Fruit fly (Drosophila melanogaster): ENCODE results near the gene Smyd4-2.

Smyd4-2 gene

dm6 chr3L:12408513-12409320 lies 7.0 kb upstream of the Smyd4-2 start (continued):
- TF ChIP-seq GATAe (GFP tag; conservative IDR thresholded peaks at IDR 0.05) (no peak; the same call in 1 of the 2 replicates), CG30403 (GFP tag; optimal IDR thresholded peaks at IDR 0.05) (peak; percentile 26), ken (GFP tag; IDR thresholded peaks at IDR 0.05) (peak; percentile 31; the same call in 1 of the 3 replicates), dati (GFP tag; IDR thresholded peaks at IDR 0.05) (no peak), CG15073 (GFP tag; optimal IDR thresholded peaks at IDR 0.05) (no peak), CG7372 (GFP tag; IDR thresholded peaks at IDR 0.05) (no peak), CG6689 (GFP tag; IDR thresholded peaks at IDR 0.05) (no peak), bigmax (GFP tag; optimal IDR thresholded peaks at IDR 0.05) (peak; percentile 30), CG6765 (GFP tag; optimal IDR thresholded peaks at IDR 0.05) (peak; percentile 8), CG7987 (GFP tag; optimal IDR thresholded peaks at IDR 0.05) (peak; percentile 54), CG2202 (tag; optimal IDR thresholded peaks at IDR 0.05) (no peak), CG7928 (GFP tag; optimal IDR thresholded peaks at IDR 0.05) (no peak), vvl (GFP tag; IDR thresholded peaks at IDR 0.05) (peak; percentile 64), CG11504 (tag; optimal IDR thresholded peaks at IDR 0.05) (no peak), CG2678 (tag; optimal IDR thresholded peaks at IDR 0.05) (peak; percentile 61), hbn (GFP tag; IDR thresholded peaks at IDR 0.05; ENCODE audit: partially characterized antibody) (no peak), Hsf (GFP tag; optimal IDR thresholded peaks at IDR 0.05) (no peak), ssp (GFP tag; IDR thresholded peaks at IDR 0.05) (no peak), zfh2 (GFP tag; optimal IDR thresholded peaks at IDR 0.05) (peak; percentile 32), danr (GFP tag; IDR thresholded peaks at IDR 0.05) (no peak), run (tag; optimal IDR thresholded peaks at IDR 0.05) (no peak), cwo (GFP tag; optimal IDR thresholded peaks at IDR 0.05) (peak; percentile 84), CG18262 (tag; optimal IDR thresholded peaks at IDR 0.05) (no peak), MBD-R2 (GFP tag; IDR thresholded peaks at IDR 0.05) (0 out of 2 replicates have a peak, but pooled peaks have one; percentile 27), Elba2 (GFP tag; optimal IDR thresholded peaks at IDR 0.05) (no peak), grau (tag; optimal IDR thresholded peaks at IDR 0.05) (peak; percentile 22), CG3838 (GFP tag; optimal IDR thresholded peaks at IDR 0.05) (no peak), CG12155 (GFP tag; optimal IDR thresholded peaks at IDR 0.05) (peak; percentile 16), TFAM (GFP tag; optimal IDR thresholded peaks at IDR 0.05) (no peak), ap (GFP tag; IDR thresholded peaks at IDR 0.05) (0 out of 2 replicates have a peak, but pooled peaks have one; percentile 18), ham (GFP tag; IDR thresholded peaks at IDR 0.05) (no peak), bbx (GFP tag; IDR thresholded peaks at IDR 0.05; ENCODE audit: partially characterized antibody) (peak; percentile 66; the same call in 1 of the 2 replicates), CG11560 (tag; IDR thresholded peaks at IDR 0.05) (no peak), YL-1 (GFP tag; optimal IDR thresholded peaks at IDR 0.05) (no peak), HLH4C (GFP tag; IDR thresholded peaks at IDR 0.05; ENCODE audit: partially characterized antibody) (peak; percentile 40; the same call in 1 of the 3 replicates), CG10366 (GFP tag; IDR thresholded peaks at IDR 0.05) (peak; percentile 47; the same call in 1 of the 2 replicates), CG3163 (GFP tag; optimal IDR thresholded peaks at IDR 0.05) (peak; percentile 38), toy (GFP tag; IDR thresholded peaks at IDR 0.05) (no peak), CG2199 (GFP tag; IDR thresholded peaks at IDR 0.05) (no peak), cas (GFP tag; IDR thresholded peaks at IDR 0.05) (no peak), vfl (GFP tag; optimal IDR thresholded peaks at IDR 0.05) (no peak), D19A (tag; optimal IDR thresholded peaks at IDR 0.05) (no peak), jing (GFP tag; optimal IDR thresholded peaks at IDR 0.05) (no peak), CG8388 (GFP tag; optimal IDR thresholded peaks at IDR 0.05) (no peak), CG30431 (GFP tag; optimal IDR thresholded peaks at IDR 0.05) (no peak), Bteb2 (GFP tag; optimal IDR thresholded peaks at IDR 0.05) (no peak), CG13894 (tag; optimal IDR thresholded peaks at IDR 0.05) (peak; percentile 69), CG17359 (tag; optimal IDR thresholded peaks at IDR 0.05) (peak; percentile 32), CG4282 (GFP tag; optimal IDR thresholded peaks at IDR 0.05) (no peak), zfh1 (GFP tag; IDR thresholded peaks at IDR 0.05) (0 out of 3 replicates have a peak, but pooled peaks have one; percentile 28)
